Worm (Caenorhabditis elegans) whole organism, L2 larva: Measurements from ENCODE around the gene Y60A3A.25.

Experiments
- F13H6.1 ChIP-seq: sonication (generic microtip); optimal IDR thresholded peaks from 2 replicates; lab custom pipeline; 2016; ENCODE audit warnings: missing genetic modification characterization, missing compliant biosample characterization
- R02D3.7 ChIP-seq: fragments of 150-350 bp; optimal IDR thresholded peaks from 2 replicates; lab custom pipeline; 2014; ENCODE audit warnings: missing biosample characterization, missing genetic modification characterization
- Y55F3AM.14 ChIP-seq: fragments of 200-800 bp; sonication (Bioruptor generic); optimal IDR thresholded peaks from 2 replicates; lab custom pipeline; 2018; ENCODE audit warnings: mild to moderate bottlenecking, missing genetic modification characterization, missing compliant biosample characterization
- ZK546.5 ChIP-seq: sonication (generic microtip); optimal IDR thresholded peaks from 2 replicates; lab custom pipeline; 2017; ENCODE audit warnings: missing biosample characterization, missing genetic modification characterization
- ama-1 ChIP-seq: fragments of 150-350 bp; optimal IDR thresholded peaks from 2 replicates; lab custom pipeline; 2018; ENCODE audit warnings: inconsistent platforms
- blmp-1 ChIP-seq: sonication (generic microtip); optimal IDR thresholded peaks from 2 replicates; lab custom pipeline; 2017; ENCODE audit warnings: missing genetic modification characterization, mild to moderate bottlenecking, missing compliant biosample characterization, antibody characterized with exemption, moderate library complexity; ENCODE audit not compliant: insufficient read depth
- ceh-82 ChIP-seq: fragments of 150-350 bp; optimal IDR thresholded peaks from 2 replicates; lab custom pipeline; 2014; ENCODE audit warnings: missing biosample characterization, missing genetic modification characterization
- crh-2 ChIP-seq: sonication (generic microtip); optimal IDR thresholded peaks from 2 replicates; lab custom pipeline; 2017; ENCODE audit warnings: missing biosample characterization, missing genetic modification characterization
- dmd-4 ChIP-seq: sonication (generic microtip); optimal IDR thresholded peaks from 2 replicates; lab custom pipeline; 2017; ENCODE audit warnings: missing biosample characterization, missing genetic modification characterization
- egl-27 ChIP-seq: sonication (generic microtip); optimal IDR thresholded peaks from 3 replicates; lab custom pipeline; 2017; ENCODE audit warnings: missing biosample characterization, missing genetic modification reagents, missing genetic modification characterization
- elt-1 ChIP-seq: fragments of 150-350 bp; optimal IDR thresholded peaks from 2 replicates; lab custom pipeline; 2014; ENCODE audit warnings: missing biosample characterization, missing genetic modification characterization
- elt-3 ChIP-seq: sonication (generic microtip); optimal IDR thresholded peaks from 2 replicates; lab custom pipeline; 2017; ENCODE audit warnings: missing biosample characterization, missing genetic modification characterization
- fos-1 ChIP-seq: fragments of 150-350 bp; optimal IDR thresholded peaks from 2 replicates; lab custom pipeline; 2014; ENCODE audit warnings: missing biosample characterization, missing genetic modification characterization
- gmeb-1 ChIP-seq: fragments of 150-350 bp; optimal IDR thresholded peaks from 2 replicates; lab custom pipeline; 2014; ENCODE audit warnings: missing biosample characterization, missing genetic modification characterization
- lin-11 ChIP-seq: fragments of 150-350 bp; sonication (generic microtip); optimal IDR thresholded peaks from 2 replicates; lab custom pipeline; 2014; ENCODE audit warnings: missing biosample characterization, missing genetic modification characterization, inconsistent platforms, mixed read lengths
- lsy-2 ChIP-seq, 2 experiments: fragments of 150-350 bp in 1 of 2; sonication (generic microtip) in 1 of 2; optimal IDR thresholded peaks; 2 replicates each; lab custom pipeline; 2014 to 2017; ENCODE audit warnings: missing biosample characterization in 2 of 2, missing genetic modification characterization in 2 of 2
- mab-5 ChIP-seq: fragments of 150-350 bp; optimal IDR thresholded peaks from 2 replicates; lab custom pipeline; 2014; ENCODE audit warnings: missing biosample characterization, missing genetic modification characterization
- mdl-1 ChIP-seq, 2 experiments: fragments of 150-350 bp in 1 of 2; sonication (generic microtip) in 1 of 2; optimal IDR thresholded peaks; 2 replicates each; lab custom pipeline; 2017; ENCODE audit warnings: missing biosample characterization in 2 of 2, missing genetic modification characterization in 2 of 2
- nhr-129 ChIP-seq: fragments of 150-350 bp; optimal IDR thresholded peaks from 2 replicates; lab custom pipeline; 2014; ENCODE audit warnings: missing biosample characterization, missing genetic modification characterization
- nhr-21 ChIP-seq: fragments of 150-350 bp; optimal IDR thresholded peaks from 2 replicates; lab custom pipeline; 2014; ENCODE audit warnings: missing biosample characterization, missing genetic modification characterization
- nhr-23 ChIP-seq: fragments of 150-350 bp; optimal IDR thresholded peaks from 2 replicates; lab custom pipeline; 2014; ENCODE audit warnings: missing biosample characterization, missing genetic modification reagents, missing genetic modification characterization
- nhr-237 ChIP-seq: fragments of 150-350 bp; optimal IDR thresholded peaks from 2 replicates; lab custom pipeline; 2014; ENCODE audit warnings: missing biosample characterization, missing genetic modification characterization
- nhr-77 ChIP-seq: fragments of 150-350 bp; optimal IDR thresholded peaks from 2 replicates; lab custom pipeline; 2014; ENCODE audit warnings: missing biosample characterization, missing genetic modification characterization
- peb-1 ChIP-seq: fragments of 150-350 bp; optimal IDR thresholded peaks from 2 replicates; lab custom pipeline; 2014; ENCODE audit warnings: missing biosample characterization, missing genetic modification characterization
- sem-4 ChIP-seq: fragments of 150-350 bp; optimal IDR thresholded peaks from 2 replicates; lab custom pipeline; 2014; ENCODE audit warnings: missing biosample characterization, missing genetic modification reagents, missing genetic modification characterization
- skn-1 ChIP-seq: sonication (generic microtip); optimal IDR thresholded peaks from 2 replicates; lab custom pipeline; 2017; ENCODE audit warnings: missing biosample characterization, missing genetic modification characterization
- sma-9 ChIP-seq, 2 experiments: fragments of 150-350 bp in 1 of 2; sonication (generic microtip) in 1 of 2; optimal IDR thresholded peaks; 2 replicates each; lab custom pipeline; 2014 to 2016; ENCODE audit warnings: missing genetic modification characterization in 2 of 2, mild to moderate bottlenecking in 1 of 2, missing biosample characterization in 1 of 2, missing compliant biosample characterization in 1 of 2, missing genetic modification reagents in 1 of 2, moderate library complexity in 1 of 2
- snpc-4 ChIP-seq: fragments of 150-350 bp; optimal IDR thresholded peaks from 2 replicates; lab custom pipeline; 2014; ENCODE audit warnings: missing biosample characterization, missing genetic modification characterization
- unc-39 ChIP-seq: fragments of 150-350 bp; optimal IDR thresholded peaks from 2 replicates; lab custom pipeline; 2014; ENCODE audit warnings: missing biosample characterization, missing genetic modification characterization
- unc-55 ChIP-seq: fragments of 150-350 bp; sonication (generic microtip); optimal IDR thresholded peaks from 3 replicates; lab custom pipeline; 2014; ENCODE audit warnings: missing biosample characterization, missing genetic modification reagents, missing genetic modification characterization
- unc-62 ChIP-seq: fragments of 150-350 bp; optimal IDR thresholded peaks from 2 replicates; lab custom pipeline; 2014; ENCODE audit warnings: missing biosample characterization, missing genetic modification reagents, missing genetic modification characterization
- zag-1 ChIP-seq: fragments of 150-350 bp; optimal IDR thresholded peaks from 2 replicates; lab custom pipeline; 2014; ENCODE audit warnings: missing biosample characterization, missing genetic modification characterization
- ztf-1 ChIP-seq: fragments of 200-800 bp; sonication (Bioruptor generic); conservative IDR thresholded peaks from 2 replicates; pipeline ENCODE4 v1.3.6; 2022; ENCODE audit warnings: missing genetic modification characterization, missing compliant biosample characterization
- ztf-11 ChIP-seq: sonication (generic microtip); optimal IDR thresholded peaks from 2 replicates; lab custom pipeline; 2017; ENCODE audit warnings: missing biosample characterization, missing genetic modification characterization
- ztf-4 ChIP-seq: fragments of 150-350 bp; optimal IDR thresholded peaks from 2 replicates; lab custom pipeline; 2014; ENCODE audit warnings: missing biosample characterization, missing genetic modification characterization

The Y60A3A.25 gene

ce11 chrV:19981832-19982462 lies 12.0 kb downstream of the Y60A3A.25 start, which contains the start of gene Y60A3A.24:
Gene Y60A3A.24, minus strand, starts transcription at chrV:19981882.
- no peak for TF ChIP-seq nhr-129 (tag; lab: Kevin White, UChicago)
- TF ChIP-seq dmd-4 (tag; lab: Kevin White, UChicago), result no peak
- no peak for TF ChIP-seq elt-3 (tag; lab: Kevin White, UChicago)
- TF ChIP-seq crh-2 (tag; lab: Kevin White, UChicago), result peak; percentile 24
- TF ChIP-seq nhr-21, result no peak
- no peak for TF ChIP-seq peb-1 (tag; lab: Kevin White, UChicago)
- TF ChIP-seq ztf-4 (tag; lab: Kevin White, UChicago), result no peak
- peak; percentile 25 for TF ChIP-seq gmeb-1 (tag; lab: Kevin White, UChicago)
- TF ChIP-seq mdl-1 (tag; optimal IDR thresholded peaks at IDR 0.05; lab: Kevin White, UChicago), result no peak
- no peak for TF ChIP-seq skn-1 (tag; lab: Kevin White, UChicago)
- no peak for TF ChIP-seq nhr-23
- TF ChIP-seq blmp-1 (tag; lab: Kevin White, UChicago), result no peak
- TF ChIP-seq R02D3.7 (tag; lab: Kevin White, UChicago), result no peak
- peak; percentile 80 for TF ChIP-seq fos-1 (tag; lab: Kevin White, UChicago)
- TF ChIP-seq nhr-237, result no peak
- no peak for TF ChIP-seq ama-1 (lab: Kevin White, UChicago)
- TF ChIP-seq lsy-2 (tag; optimal IDR thresholded peaks at IDR 0.05; lab: Kevin White, UChicago), result no peak
- TF ChIP-seq sem-4 (tag; lab: Kevin White, UChicago), result no peak
- no peak for TF ChIP-seq ceh-82 (tag; lab: Kevin White, UChicago)

DNA sequence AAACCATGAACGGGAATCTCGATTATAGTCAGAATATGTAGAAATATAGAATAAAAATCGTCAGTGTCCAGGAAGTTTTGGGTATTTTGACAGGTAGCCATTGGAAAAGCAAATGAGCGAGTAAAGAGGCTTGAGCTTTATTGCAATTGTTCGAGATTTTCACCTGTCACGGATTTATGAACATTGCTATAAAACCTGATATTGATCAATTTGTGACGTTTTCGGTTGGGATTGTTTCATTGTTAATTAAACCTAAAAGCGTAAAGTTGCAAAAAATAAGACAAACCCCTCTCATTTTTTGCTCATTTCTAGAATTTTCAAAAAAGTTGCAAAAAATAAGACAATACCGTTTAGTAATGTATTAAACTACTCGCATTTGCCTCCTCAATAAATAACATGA lies 15.8 kb downstream of the Y60A3A.25 start, which contains the start of gene srh-183:
srh-183 (minus strand) TSS at position 101 of the 400 bp plus-strand sequence.
- TF ChIP-seq unc-55 (GFP tag; lab: Kevin White, UChicago) (no peak), ztf-1 (GFP tag; lab: Robert Waterston, UW) (no peak), snpc-4 (tag; lab: Kevin White, UChicago) (no peak), elt-1 (tag; lab: Kevin White, UChicago) (no peak), ztf-11 (tag; lab: Kevin White, UChicago) (no peak), zag-1 (no peak), nhr-21 (no peak), nhr-23 (no peak), egl-27 (tag; lab: Kevin White, UChicago) (no peak), unc-39 (no peak), Y55F3AM.14 (GFP tag; lab: Kevin White, UChicago) (no peak)

- TF ChIP-seq ztf-1 (GFP tag; lab: Robert Waterston, UW), result no peak
- no peak for TF ChIP-seq ceh-82 (tag; lab: Kevin White, UChicago)
- TF ChIP-seq, all 48 proteins: peak for 0
These were observed 21.0 kb downstream of the Y60A3A.25 start, which contains the start of gene srh-173 for ce11 chrV:19972984-19973383. Gene srh-173, plus strand, starts transcription at chrV:19973284.

ce11 chrV:19965626-19966025 lies 28.4 kb downstream of the Y60A3A.25 start, which contains the start of gene srh-171:
Gene srh-171, plus strand, starts transcription at chrV:19965700.
- TF ChIP-seq peb-1 (tag; lab: Kevin White, UChicago) (no peak), unc-62 (GFP tag; lab: Kevin White, UChicago) (no peak), nhr-23 (no peak), crh-2 (tag; lab: Kevin White, UChicago) (no peak), nhr-77 (no peak), F13H6.1 (no peak), lsy-2 (tag; optimal IDR thresholded peaks at IDR 0.05; lab: Kevin White, UChicago) (no peak), gmeb-1 (tag; lab: Kevin White, UChicago) (no peak), ZK546.5 (tag; lab: Kevin White, UChicago) (no peak), sma-9 (GFP tag; optimal IDR thresholded peaks at IDR 0.05; lab: Kevin White, UChicago) (no peak), sma-9 (tag; optimal IDR thresholded peaks at IDR 0.05; lab: Kevin White, UChicago) (no peak), fos-1 (tag; lab: Kevin White, UChicago) (no peak), mab-5 (tag; lab: Kevin White, UChicago) (no peak), lin-11 (tag; lab: Kevin White, UChicago) (no peak), zag-1 (no peak)
